Fruit fly (Drosophila melanogaster) whole organism, larva: ENCODE results near the gene Slmap.

Experiments
- noc ChIP-seq: fragments of 200-800 bp; sonication (Bioruptor generic); optimal IDR thresholded peaks from 3 replicates; lab custom pipeline; 2019; ENCODE audit warnings: missing biosample characterization, mild to moderate bottlenecking, missing genetic modification characterization, moderate library complexity

Slmap gene

DNA sequence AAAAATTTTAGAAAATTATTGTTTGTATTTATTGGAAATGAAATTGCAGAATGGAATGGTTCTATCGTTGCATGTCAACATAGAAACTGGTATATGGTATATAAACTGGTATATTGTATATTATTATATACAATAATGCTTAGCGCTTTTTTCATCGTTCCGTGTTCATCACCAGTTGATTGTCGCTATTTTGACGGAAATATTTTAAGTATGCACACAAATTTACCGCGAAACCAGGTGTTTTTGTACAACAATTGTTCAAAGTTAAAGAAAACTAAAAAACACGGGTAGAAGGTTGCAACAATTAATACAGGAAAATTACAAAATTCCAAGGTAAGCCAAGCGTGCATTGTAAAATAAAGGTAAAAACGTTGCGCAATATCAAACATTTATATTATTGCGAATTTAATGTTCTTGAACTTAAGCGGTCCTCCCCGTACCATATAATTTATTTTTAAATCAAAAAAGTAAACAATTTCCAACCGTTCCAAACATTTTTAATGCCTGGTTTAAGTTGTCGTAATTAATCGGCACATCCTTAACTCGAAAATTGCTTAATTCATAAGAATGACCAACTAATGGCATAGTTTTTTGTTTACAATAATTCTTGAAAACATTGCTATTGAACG, at the start of gene Slmap:
Gene Slmap (plus strand): TSS at position 153 of the 629 bp plus-strand sequence.
- TF ChIP-seq noc (tag; lab: Kevin White, UChicago), result no peak

dm6 chr2L:22536488-22537041, 42.3 kb upstream of the Slmap start, which contains the start of gene RpL5:
TSS of gene RpL5 (minus strand) at chr2L:22536884.
- no peak for TF ChIP-seq noc (tag; lab: Kevin White, UChicago)

dm6 chr2L:22537368-22537767, 41.5 kb upstream of the Slmap start, which contains the start of gene CG17490:
TSS of gene CG17490 (plus strand) at chr2L:22537668.
- no peak for TF ChIP-seq noc (tag; lab: Kevin White, UChicago)

dm6 chr2L:22537940-22538657, 40.8 kb upstream of the Slmap start:
- TF ChIP-seq noc (tag; lab: Kevin White, UChicago), result no peak

DNA sequence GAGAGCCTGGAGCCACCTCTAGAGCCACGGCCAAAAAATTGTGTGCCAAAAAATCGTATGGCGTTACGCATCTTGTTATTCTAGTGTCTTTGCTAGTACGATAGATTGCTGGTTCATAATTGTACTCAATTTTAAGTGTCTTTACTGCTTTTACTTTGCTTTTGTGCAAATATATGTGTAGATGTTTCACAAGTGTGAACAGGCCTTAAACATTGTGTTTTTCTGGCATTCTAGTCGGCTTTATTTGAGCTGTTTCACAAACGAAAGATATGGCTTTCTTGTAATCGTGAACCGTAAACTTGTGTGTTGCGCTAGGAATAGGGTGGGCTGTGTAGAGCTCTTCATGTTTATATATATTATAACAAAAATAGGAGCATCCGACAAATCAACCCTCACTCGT, 28.8 kb upstream of the Slmap start, which contains the start of gene CG17493:
Gene CG17493 (plus strand): TSS at position 25 of the 400 bp plus-strand sequence.
- TF ChIP-seq noc (tag; lab: Kevin White, UChicago), result no peak

DNA sequence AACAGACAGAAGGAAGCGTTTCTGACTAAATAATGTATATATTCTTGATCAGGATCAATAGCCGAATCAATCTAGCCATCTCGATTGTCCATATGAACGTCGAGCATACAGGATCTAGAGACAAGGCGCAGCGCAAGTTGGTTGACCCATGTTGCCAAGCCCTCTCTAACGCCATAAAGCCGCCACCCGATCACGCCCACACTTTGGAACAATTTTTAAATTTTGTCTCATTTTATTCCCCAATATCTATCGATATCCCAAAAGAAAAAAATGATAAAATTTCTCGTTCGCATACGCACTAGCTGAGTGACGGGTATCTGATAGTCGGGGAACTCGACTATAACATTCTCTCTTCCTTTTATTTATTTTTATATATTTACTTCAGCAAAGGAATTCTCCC, 12.7 kb upstream of the Slmap start:
- TF ChIP-seq noc (tag; lab: Kevin White, UChicago), result no peak

DNA sequence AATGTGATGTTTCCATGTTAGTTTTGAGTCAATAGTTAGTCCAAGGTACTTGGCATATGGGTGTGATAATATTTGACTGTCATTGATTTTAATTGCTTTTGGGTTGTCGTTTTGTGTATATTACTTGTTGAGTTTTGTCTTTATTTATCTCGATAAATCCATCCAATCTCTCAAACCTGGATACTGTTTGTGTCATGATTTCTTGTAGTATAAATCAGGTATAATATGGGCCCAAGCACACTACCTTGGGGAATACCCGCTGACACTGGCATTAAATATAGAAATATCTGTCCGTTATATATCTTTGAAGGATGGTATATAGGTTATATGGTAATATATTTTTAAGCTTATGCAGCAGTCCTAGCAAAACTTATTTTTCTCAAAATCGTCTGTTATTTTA, 11.4 kb upstream of the Slmap start:
- no peak for TF ChIP-seq noc (tag; lab: Kevin White, UChicago)

- TF ChIP-seq noc (tag; lab: Kevin White, UChicago), result no peak
Observed at dm6 chr2L:22569530-22569929, 9.3 kb upstream of the Slmap start.

dm6 chr2L:22570066-22570465, 8.8 kb upstream of the Slmap start:
- no peak for TF ChIP-seq noc (tag; lab: Kevin White, UChicago)

dm6 chr2L:22574314-22574713, 4.6 kb upstream of the Slmap start:
- no peak for TF ChIP-seq noc (tag; lab: Kevin White, UChicago)

DNA sequence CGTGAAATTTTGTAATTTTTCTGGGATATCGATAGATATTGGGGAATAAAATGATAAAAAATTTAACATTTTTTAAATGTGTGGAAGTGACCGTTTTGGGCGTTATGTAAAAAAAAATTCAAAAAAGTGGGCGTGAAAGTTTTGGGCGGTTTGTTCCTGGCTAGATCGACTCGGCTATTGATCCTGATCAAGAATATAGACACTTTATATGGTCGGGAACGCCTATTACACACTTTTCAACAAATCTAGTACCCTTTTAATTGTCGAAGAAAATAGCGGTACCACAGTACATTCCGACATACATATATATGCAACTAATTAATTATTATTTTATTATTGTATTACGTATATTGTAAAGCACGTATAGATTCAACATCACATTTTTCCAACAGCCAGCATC, 3.5 kb upstream of the Slmap start:
- TF ChIP-seq noc (tag; lab: Kevin White, UChicago), result no peak

- no peak for TF ChIP-seq noc (tag; lab: Kevin White, UChicago)
Observed at dm6 chr2L:22577875-22578274, 997 bp upstream of the Slmap start.
